Worm (Caenorhabditis elegans): ENCODE results near the gene gly-11.

gly-11 gene

DNA sequence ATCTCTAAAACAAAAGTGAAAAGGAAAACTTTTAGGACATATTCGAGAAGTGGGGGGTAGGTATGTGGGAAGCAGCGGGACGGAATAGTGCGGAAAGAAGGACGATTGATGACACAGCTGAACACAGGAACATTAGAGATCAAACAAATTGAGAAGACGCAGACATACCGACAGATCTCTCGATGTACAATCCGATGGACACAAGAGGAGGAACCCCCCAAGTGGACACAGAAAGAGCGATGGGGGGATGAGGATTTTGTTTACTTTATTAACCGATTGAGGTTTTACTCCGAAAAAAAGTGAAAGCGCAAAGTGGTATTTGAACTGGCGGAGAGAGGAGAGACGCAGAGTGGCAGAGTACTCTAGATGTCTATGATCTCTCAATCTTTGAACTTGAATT lies 1.1 kb upstream of the gly-11 start (continued):
- TF ChIP-seq nhr-85 (tag) (peak; percentile 84), mdl-1 (tag; optimal IDR thresholded peaks at IDR 0.05) (peak in 1 of 2 experiments; percentile 3), lin-14 (GFP tag; optimal IDR thresholded peaks at IDR 0.05) (peak; percentile 84), alr-1 (tag; optimal IDR thresholded peaks at IDR 0.05; ENCODE audit: borderline replicate concordance) (no peak), fkh-4 (tag; optimal IDR thresholded peaks at IDR 0.05; ENCODE audit: borderline replicate concordance) (no peak), ceh-63 (GFP tag; optimal IDR thresholded peaks at IDR 0.05) (no peak), C16A3.4 (tag; optimal IDR thresholded peaks at IDR 0.05) (no peak), snu-23 (GFP tag; optimal IDR thresholded peaks at IDR 0.05) (peak; percentile 27), nhr-77 (tag; optimal IDR thresholded peaks at IDR 0.05) (peak; percentile 52), aly-2 (tag; optimal IDR thresholded peaks at IDR 0.05) (no peak), swsn-7 (tag; optimal IDR thresholded peaks at IDR 0.05) (peak; percentile 15), sup-37 (GFP tag; optimal IDR thresholded peaks at IDR 0.05) (no peak), nhr-19 (GFP tag; conservative IDR thresholded peaks at IDR 0.05) (peak; percentile 33), nhr-71 (tag; optimal IDR thresholded peaks at IDR 0.05) (no peak), dpl-1 (GFP tag; optimal IDR thresholded peaks at IDR 0.05) (no peak), blmp-1 (tag; optimal IDR thresholded peaks at IDR 0.05) (peak; percentile 88), fkh-8 (tag; optimal IDR thresholded peaks at IDR 0.05) (no peak)

DNA sequence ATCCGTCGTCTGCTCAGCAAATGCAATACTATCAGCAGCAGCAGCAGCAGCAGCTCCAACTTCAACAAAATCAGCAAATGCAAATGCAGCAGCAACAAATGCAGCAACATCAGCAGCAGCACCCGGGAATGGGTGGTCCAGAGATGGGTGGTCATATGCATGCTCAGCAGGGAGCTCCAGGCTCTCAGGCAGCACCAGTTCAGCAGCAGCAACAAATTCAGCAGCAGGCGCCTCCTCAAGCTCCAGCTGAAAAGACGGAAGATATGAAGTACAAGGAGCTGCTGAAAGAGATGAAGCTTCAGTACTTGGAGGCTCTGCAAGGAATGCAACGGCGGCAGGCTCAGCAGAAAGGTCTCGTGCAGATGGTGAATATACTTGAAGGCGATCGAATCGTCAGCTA lies 10.0 kb downstream of the gly-11 start:
- TF ChIP-seq fos-1 (tag; optimal IDR thresholded peaks at IDR 0.05) (no peak), blmp-1 (tag; optimal IDR thresholded peaks at IDR 0.05) (no peak), ceh-88 (GFP tag; IDR thresholded peaks at IDR 0.05) (no peak), zag-1 (tag; optimal IDR thresholded peaks at IDR 0.05) (no peak), jun-1 (tag; optimal IDR thresholded peaks at IDR 0.05) (no peak), C34B4.2 (tag; optimal IDR thresholded peaks at IDR 0.05) (no peak), nhr-84 (tag; optimal IDR thresholded peaks at IDR 0.05) (no peak), snpc-4 (tag; optimal IDR thresholded peaks at IDR 0.05) (no peak), lin-35 (GFP tag; optimal IDR thresholded peaks at IDR 0.05) (no peak), nhr-85 (tag) (no peak), swsn-7 (tag; optimal IDR thresholded peaks at IDR 0.05) (no peak), ceh-90 (tag; optimal IDR thresholded peaks at IDR 0.05) (no peak), elt-3 (tag; optimal IDR thresholded peaks at IDR 0.05) (no peak), ztf-11 (tag; optimal IDR thresholded peaks at IDR 0.05) (no peak), ztf-4 (tag; optimal IDR thresholded peaks at IDR 0.05) (no peak), ceh-8 (GFP tag; optimal IDR thresholded peaks at IDR 0.05) (no peak), F16B12.6 (tag; optimal IDR thresholded peaks at IDR 0.05) (no peak), efl-3 (GFP tag; optimal IDR thresholded peaks at IDR 0.05) (no peak)

DNA sequence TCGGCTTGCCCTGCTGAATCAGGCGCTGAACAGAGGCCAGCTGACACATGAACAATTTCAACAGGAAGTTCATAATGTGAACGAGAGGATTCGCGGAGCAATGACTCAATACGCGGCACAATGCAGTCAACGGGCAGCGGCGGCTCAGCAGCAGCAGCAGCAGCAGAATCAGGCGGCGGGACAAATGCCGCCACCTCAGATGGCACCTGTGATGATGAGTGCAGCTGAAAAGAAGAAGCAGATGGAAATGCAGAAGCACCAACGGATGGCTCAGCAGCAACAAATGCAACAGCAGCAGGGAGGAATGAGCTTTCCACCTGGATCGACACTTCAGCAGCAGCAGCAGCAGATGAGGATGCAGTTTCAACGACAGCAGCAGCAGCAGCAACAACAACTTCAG lies 11.7 kb downstream of the gly-11 start:
- TF ChIP-seq zag-1 (tag; optimal IDR thresholded peaks at IDR 0.05) (no peak), irx-1 (tag; optimal IDR thresholded peaks at IDR 0.05) (no peak), hlh-4 (tag; optimal IDR thresholded peaks at IDR 0.05) (no peak), hlh-17 (GFP tag; optimal IDR thresholded peaks at IDR 0.05; ENCODE audit: borderline replicate concordance) (no peak), lin-15B (tag; optimal IDR thresholded peaks at IDR 0.05) (no peak), elt-3 (tag; optimal IDR thresholded peaks at IDR 0.05) (no peak), swsn-7 (tag; optimal IDR thresholded peaks at IDR 0.05) (no peak), ceh-63 (GFP tag; optimal IDR thresholded peaks at IDR 0.05) (no peak), skn-1 (tag; optimal IDR thresholded peaks at IDR 0.05) (no peak), lin-35 (GFP tag; optimal IDR thresholded peaks at IDR 0.05) (no peak), tbx-2 (tag; optimal IDR thresholded peaks at IDR 0.05) (no peak)

DNA sequence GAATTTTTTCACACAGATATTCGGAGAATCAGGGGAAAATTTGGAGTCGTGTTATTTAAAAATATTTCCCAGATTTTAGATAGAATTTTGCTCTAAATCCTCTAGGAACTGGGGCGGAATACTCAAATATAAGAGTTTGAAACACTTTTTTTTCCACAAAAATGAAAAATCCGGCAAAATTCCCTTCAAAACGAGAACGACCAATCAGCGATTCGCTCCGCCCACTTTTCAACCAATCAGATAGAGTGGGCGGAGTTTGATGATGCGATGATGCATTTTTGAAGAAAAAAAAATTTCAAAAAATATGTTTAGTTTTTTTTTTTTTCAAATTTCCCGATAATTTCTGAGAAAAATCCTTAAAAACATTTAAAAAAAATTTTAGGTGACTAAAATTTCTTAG lies 12.6 kb downstream of the gly-11 start:
- TF ChIP-seq aly-2 (tag; optimal IDR thresholded peaks at IDR 0.05) (no peak), zag-1 (tag; optimal IDR thresholded peaks at IDR 0.05) (no peak), hpl-2 (GFP tag; optimal IDR thresholded peaks at IDR 0.05) (no peak), isw-1 (GFP tag; IDR thresholded peaks at IDR 0.05) (no peak), ets-5 (GFP tag; IDR thresholded peaks at IDR 0.05) (no peak), ceh-88 (GFP tag; IDR thresholded peaks at IDR 0.05) (no peak), nhr-47 (tag; optimal IDR thresholded peaks at IDR 0.05) (no peak), Y116A8C.19 (tag; optimal IDR thresholded peaks at IDR 0.05; ENCODE audit: borderline replicate concordance) (no peak), ceh-63 (GFP tag; optimal IDR thresholded peaks at IDR 0.05) (no peak), lin-14 (GFP tag; optimal IDR thresholded peaks at IDR 0.05) (no peak), rnt-1 (tag; optimal IDR thresholded peaks at IDR 0.05) (no peak), ceh-8 (GFP tag; optimal IDR thresholded peaks at IDR 0.05) (no peak), lin-39 (tag; optimal IDR thresholded peaks at IDR 0.05) (no peak), grh-1 (GFP tag; IDR thresholded peaks at IDR 0.05) (no peak)

Data from whole organism, L1 larva.